Worm (Caenorhabditis elegans) whole organism, L4 larva: ENCODE results near the gene lgc-35.
A peak's percentile ranks its signal among the peaks of the same experiment; 100 is the strongest.

ENCODE experiments used
- D1046.2 ChIP-seq: fragments of 200-800 bp; sonication (Bioruptor generic); IDR thresholded peaks from 2 replicates; pipeline ENCODE4 v1.3.6; 2022; ENCODE audit warnings: missing genetic modification characterization, missing compliant biosample characterization
- F37D6.2 ChIP-seq: sonication (generic microtip); optimal IDR thresholded peaks from 2 replicates; lab custom pipeline; 2016; ENCODE audit warnings: mild to moderate bottlenecking, missing genetic modification characterization, missing compliant biosample characterization
- F44E2.7 ChIP-seq: fragments of 200-800 bp; sonication (Bioruptor generic); IDR thresholded peaks from 2 replicates; pipeline ENCODE4 v2.1.2; 2022; ENCODE audit warnings: missing genetic modification characterization, missing compliant biosample characterization
- F49E8.2 ChIP-seq: sonication (generic microtip); optimal IDR thresholded peaks from 2 replicates; lab custom pipeline; 2016; ENCODE audit warnings: missing compliant biosample characterization, mild to moderate bottlenecking, missing genetic modification characterization, borderline replicate concordance
- Y48G9A.11 ChIP-seq: fragments of 200-800 bp; sonication (Bioruptor generic); IDR thresholded peaks from 2 replicates; pipeline ENCODE4 v1.3.6; 2022; ENCODE audit warnings: missing genetic modification reagents, missing genetic modification characterization, missing compliant biosample characterization
- Y5F2A.4 ChIP-seq: fragments of 200-800 bp; sonication (Bioruptor generic); optimal IDR thresholded peaks from 2 replicates; lab custom pipeline; 2018; ENCODE audit warnings: mild to moderate bottlenecking, missing genetic modification characterization, missing compliant biosample characterization
- Y75B8A.6 ChIP-seq: fragments of 200-800 bp; sonication (Bioruptor generic); IDR thresholded peaks from 2 replicates; pipeline ENCODE4 v1.3.6; 2022; ENCODE audit warnings: missing genetic modification reagents, missing genetic modification characterization, missing compliant biosample characterization
- aha-1 ChIP-seq: fragments of 150-350 bp; peaks from one replicate; lab custom pipeline; 2014; ENCODE audit warnings: missing biosample characterization, missing genetic modification characterization
- ama-1 ChIP-seq: fragments of 150-350 bp; optimal IDR thresholded peaks from 2 replicates; lab custom pipeline; 2014; ENCODE audit warnings: inconsistent platforms, mixed read lengths
- attf-4 ChIP-seq: sonication (generic microtip); optimal IDR thresholded peaks from 3 replicates; lab custom pipeline; 2017; ENCODE audit warnings: missing biosample characterization, missing genetic modification characterization
- ces-1 ChIP-seq: fragments of 150-350 bp; sonication (generic microtip); optimal IDR thresholded peaks from 4 replicates; lab custom pipeline; 2014; ENCODE audit warnings: missing biosample characterization, missing genetic modification reagents, missing genetic modification characterization
- ctbp-1 ChIP-seq: fragments of 200-800 bp; sonication (Bioruptor generic); IDR thresholded peaks from 2 replicates; pipeline ENCODE4 v1.3.6; 2022; ENCODE audit warnings: missing genetic modification reagents, missing genetic modification characterization, missing compliant biosample characterization
- daf-16 ChIP-seq, 3 experiments: sonication (generic microtip); optimal IDR thresholded peaks; 2 replicates each; lab custom pipeline; 2016 to 2017; ENCODE audit warnings: missing genetic modification characterization in 3 of 3, missing genetic modification reagents in 3 of 3, mild to moderate bottlenecking in 2 of 3, missing compliant biosample characterization in 2 of 3, missing biosample characterization in 1 of 3, moderate library complexity in 1 of 3
- daf-8 ChIP-seq: fragments of 200-800 bp; sonication (Bioruptor generic); IDR thresholded peaks from 2 replicates; pipeline ENCODE4 v1.3.6; 2022; ENCODE audit warnings: missing genetic modification characterization, missing compliant biosample characterization
- dmd-6 ChIP-seq: fragments of 200-800 bp; sonication (Bioruptor generic); IDR thresholded peaks from 2 replicates; pipeline ENCODE4 v1.3.6; 2022; ENCODE audit warnings: missing genetic modification reagents, missing genetic modification characterization, missing compliant biosample characterization
- dpl-1 ChIP-seq: fragments of 150-350 bp; optimal IDR thresholded peaks from 2 replicates; lab custom pipeline; 2014; ENCODE audit warnings: missing biosample characterization, missing genetic modification reagents, missing genetic modification characterization
- duxl-1 ChIP-seq: sonication (generic microtip); optimal IDR thresholded peaks from 2 replicates; lab custom pipeline; 2016; ENCODE audit warnings: mild to moderate bottlenecking, missing genetic modification characterization, moderate library complexity, missing compliant biosample characterization; ENCODE audit not compliant: poor library complexity
- dve-1 ChIP-seq: sonication (generic microtip); optimal IDR thresholded peaks from 2 replicates; lab custom pipeline; 2017; ENCODE audit warnings: antibody characterized with exemption, mild to moderate bottlenecking, missing genetic modification characterization, missing compliant biosample characterization; ENCODE audit not compliant: insufficient read depth
- egl-27 ChIP-seq: sonication (generic microtip); optimal IDR thresholded peaks from 3 replicates; lab custom pipeline; 2017; ENCODE audit warnings: missing biosample characterization, missing genetic modification reagents, missing genetic modification characterization
- fkh-10 ChIP-seq: fragments of 150-350 bp; optimal IDR thresholded peaks from 2 replicates; lab custom pipeline; 2014; ENCODE audit warnings: missing biosample characterization, missing genetic modification reagents, missing genetic modification characterization
- fos-1 ChIP-seq: fragments of 150-350 bp; optimal IDR thresholded peaks from 2 replicates; lab custom pipeline; 2014; ENCODE audit warnings: missing biosample characterization, missing genetic modification characterization
- gei-8 ChIP-seq: fragments of 200-800 bp; sonication (Bioruptor generic); optimal IDR thresholded peaks from 2 replicates; lab custom pipeline; 2018; ENCODE audit warnings: mild to moderate bottlenecking, missing genetic modification characterization, missing compliant biosample characterization
- hif-1 ChIP-seq, 2 experiments: sonication (generic microtip); optimal IDR thresholded peaks; 2 replicates each; lab custom pipeline; 2016 to 2017; ENCODE audit warnings: missing compliant biosample characterization in 2 of 2, missing genetic modification characterization in 2 of 2, missing genetic modification reagents in 2 of 2, missing genotype in 2 of 2, mild to moderate bottlenecking in 1 of 2
- hlh-11 ChIP-seq: fragments of 200-800 bp; sonication (Bioruptor generic); optimal IDR thresholded peaks from 2 replicates; lab custom pipeline; 2018; ENCODE audit warnings: mild to moderate bottlenecking, missing genetic modification characterization, missing compliant biosample characterization
- hmg-1.1 ChIP-seq: fragments of 200-800 bp; sonication (Bioruptor generic); IDR thresholded peaks from 2 replicates; pipeline ENCODE4 v1.3.6; 2022; ENCODE audit warnings: missing genetic modification reagents, missing genetic modification characterization, missing compliant biosample characterization
- jun-1 ChIP-seq: fragments of 150-350 bp; optimal IDR thresholded peaks from 2 replicates; lab custom pipeline; 2014; ENCODE audit warnings: missing biosample characterization, missing genetic modification reagents, missing genetic modification characterization
- lin-38 ChIP-seq: fragments of 200-800 bp; sonication (Bioruptor generic); IDR thresholded peaks from 2 replicates; pipeline ENCODE4 v1.3.6; 2022; ENCODE audit warnings: missing genetic modification reagents, missing genetic modification characterization, missing compliant biosample characterization
- lsy-2 ChIP-seq, 2 experiments: fragments of 150-350 bp in 1 of 2; sonication (generic microtip) in 1 of 2; optimal IDR thresholded peaks; 2 replicates each; lab custom pipeline; 2014 to 2017; ENCODE audit warnings: missing biosample characterization in 2 of 2, missing genetic modification characterization in 2 of 2
- madf-9 ChIP-seq: fragments of 200-800 bp; sonication (Bioruptor generic); conservative IDR thresholded peaks from 2 replicates; pipeline ENCODE4 v1.3.6; 2022; ENCODE audit warnings: missing genetic modification reagents, missing genetic modification characterization, missing compliant biosample characterization
- mdl-1 ChIP-seq, 2 experiments: fragments of 150-350 bp in 1 of 2; sonication (generic microtip) in 1 of 2; optimal IDR thresholded peaks; 2 replicates each; lab custom pipeline; 2014 to 2017; ENCODE audit warnings: missing biosample characterization in 2 of 2, missing genetic modification characterization in 2 of 2
- mep-1 ChIP-seq: fragments of 150-350 bp; sonication (generic microtip); optimal IDR thresholded peaks from 3 replicates; lab custom pipeline; 2014; ENCODE audit warnings: missing biosample characterization, missing genetic modification characterization
- mes-2 ChIP-seq: sonication (generic microtip); optimal IDR thresholded peaks from 2 replicates; lab custom pipeline; 2016; ENCODE audit warnings: missing genotype, mild to moderate bottlenecking, missing genetic modification characterization, missing compliant biosample characterization; ENCODE audit not compliant: poor library complexity, severe bottlenecking
- nhr-28 ChIP-seq: fragments of 150-350 bp; optimal IDR thresholded peaks from 2 replicates; lab custom pipeline; 2014; ENCODE audit warnings: missing biosample characterization, missing genetic modification characterization
- nhr-42 ChIP-seq: fragments of 200-800 bp; sonication (Bioruptor generic); IDR thresholded peaks from 2 replicates; pipeline ENCODE4 v1.3.6; 2022; ENCODE audit warnings: missing genetic modification characterization, missing compliant biosample characterization
- nhr-48 ChIP-seq: sonication (generic microtip); optimal IDR thresholded peaks from 2 replicates; lab custom pipeline; 2016; ENCODE audit warnings: mild to moderate bottlenecking, missing genetic modification characterization, missing compliant biosample characterization
- pha-4 ChIP-seq, 2 experiments: fragments of 150-350 bp in 1 of 2; fragments of 200-800 bp in 1 of 2; sonication (Bioruptor generic) in 1 of 2; IDR thresholded peaks in 1 of 2; optimal IDR thresholded peaks in 1 of 2; 2 replicates each; pipeline versions ENCODE4 v1.3.6 to Lab custom; 2014 to 2022; ENCODE audit warnings: missing genetic modification characterization in 2 of 2, missing genetic modification reagents in 2 of 2, missing biosample characterization in 1 of 2, missing compliant biosample characterization in 1 of 2
- php-3 ChIP-seq: fragments of 200-800 bp; sonication (Bioruptor generic); IDR thresholded peaks from 2 replicates; pipeline ENCODE4 v1.3.6; 2022; ENCODE audit warnings: missing genetic modification reagents, missing genetic modification characterization, missing compliant biosample characterization
- pqm-1 ChIP-seq: sonication (generic microtip); optimal IDR thresholded peaks from 2 replicates; lab custom pipeline; 2017; ENCODE audit warnings: missing biosample characterization, missing genetic modification characterization
- rbr-2 ChIP-seq: sonication (generic microtip); optimal IDR thresholded peaks from 2 replicates; lab custom pipeline; 2016; ENCODE audit warnings: missing genotype, missing genetic modification characterization, missing compliant biosample characterization
- skn-1 ChIP-seq: fragments of 150-350 bp; optimal IDR thresholded peaks from 2 replicates; lab custom pipeline; 2014; ENCODE audit warnings: missing biosample characterization, missing genetic modification characterization
- tra-1 ChIP-seq: fragments of 200-800 bp; sonication (Bioruptor generic); IDR thresholded peaks from 2 replicates; pipeline ENCODE4 v1.3.6; 2022; ENCODE audit warnings: missing genetic modification reagents, missing genetic modification characterization, missing compliant biosample characterization
- vab-7 ChIP-seq: fragments of 200-800 bp; sonication (Bioruptor generic); IDR thresholded peaks from 2 replicates; pipeline ENCODE4 v1.3.6; 2022; ENCODE audit warnings: missing genetic modification reagents, missing genetic modification characterization, missing compliant biosample characterization
- zfp-3 ChIP-seq: fragments of 200-800 bp; sonication (Bioruptor generic); conservative IDR thresholded peaks from 2 replicates; pipeline ENCODE4 v1.3.6; 2022; ENCODE audit warnings: missing genetic modification reagents, missing genetic modification characterization, missing compliant biosample characterization
- ztf-7 ChIP-seq: fragments of 150-350 bp; optimal IDR thresholded peaks from 2 replicates; lab custom pipeline; 2014; ENCODE audit warnings: missing biosample characterization, missing genetic modification characterization

The lgc-35 gene

ce11 chrII:12880406-12880805, 40.4 kb upstream of the lgc-35 start, which contains the start of gene F35C5.1 (continued):
- TF ChIP-seq nhr-42 (no peak), madf-9 (no peak), Y48G9A.11 (peak; percentile 63), dpl-1 (GFP tag; lab: Kevin White, UChicago) (no peak), ces-1 (GFP tag; lab: Kevin White, UChicago) (no peak), pqm-1 (no peak)

- TF ChIP-seq pqm-1 (peak; percentile 78), tra-1 (GFP tag; lab: Robert Waterston, UW) (0 out of 2 replicates have a peak, but pooled peaks have one; percentile 48), aha-1 (tag; lab: Kevin White, UChicago) (peak; percentile 18), php-3 (GFP tag; lab: Robert Waterston, UW) (peak; percentile 67), hlh-11 (tag; lab: Kevin White, UChicago) (peak; percentile 73), lin-38 (GFP tag; lab: Robert Waterston, UW) (0 out of 2 replicates have a peak, but pooled peaks have one; percentile 7), Y75B8A.6 (GFP tag; lab: Robert Waterston, UW) (no peak), pha-4 (GFP tag; IDR thresholded peaks at IDR 0.05; lab: Robert Waterston, UW) (no peak), pha-4 (tag; optimal IDR thresholded peaks at IDR 0.05; lab: Kevin White, UChicago) (no peak), ces-1 (GFP tag; lab: Kevin White, UChicago) (no peak), dmd-6 (GFP tag; lab: Robert Waterston, UW) (peak; percentile 78), hif-1 (tag; optimal IDR thresholded peaks at IDR 0.05; lab: Kevin White, UChicago) (peak in 1 of 2 experiments; percentile 13), daf-16 (GFP tag; optimal IDR thresholded peaks at IDR 0.05; lab: Kevin White, UChicago) (no peak), daf-16 (tag; optimal IDR thresholded peaks at IDR 0.05; lab: Kevin White, UChicago) (peak; percentile 85), nhr-28 (tag; lab: Kevin White, UChicago) (peak; percentile 39), dve-1 (peak; percentile 46), rbr-2 (tag; lab: Kevin White, UChicago) (no peak)
Observed at ce11 chrII:12879758-12880157, 39.8 kb upstream of the lgc-35 start.

ce11 chrII:12878697-12879096, 38.7 kb upstream of the lgc-35 start:
- TF ChIP-seq lsy-2 (tag; optimal IDR thresholded peaks at IDR 0.05; lab: Kevin White, UChicago): peak in 1 of 2 experiments; percentile 61
- TF ChIP-seq daf-16 (GFP tag; optimal IDR thresholded peaks at IDR 0.05; lab: Kevin White, UChicago): peak; percentile 72 to 85
- TF ChIP-seq daf-16 (tag; optimal IDR thresholded peaks at IDR 0.05; lab: Kevin White, UChicago): peak; percentile 99
- no peak for TF ChIP-seq daf-8
- no peak for TF ChIP-seq F49E8.2
- peak; percentile 14 for TF ChIP-seq ama-1 (lab: Kevin White, UChicago)
- TF ChIP-seq ztf-7 (tag; lab: Kevin White, UChicago): no peak
- peak; percentile 63 to 99 for TF ChIP-seq hif-1 (tag; optimal IDR thresholded peaks at IDR 0.05; lab: Kevin White, UChicago)
- TF ChIP-seq D1046.2 (GFP tag; lab: Robert Waterston, UW): no peak
- TF ChIP-seq fkh-10 (GFP tag; lab: Kevin White, UChicago): no peak
- peak; percentile 62 for TF ChIP-seq nhr-48 (tag; lab: Kevin White, UChicago)
- TF ChIP-seq F37D6.2 (tag; lab: Kevin White, UChicago): no peak
- TF ChIP-seq mes-2 (tag; lab: Kevin White, UChicago): peak; percentile 43
- peak; percentile 92 for TF ChIP-seq dve-1
- TF ChIP-seq zfp-3 (GFP tag; lab: Robert Waterston, UW): 0 out of 2 replicates have a peak, but pooled peaks have one; percentile 37
- TF ChIP-seq duxl-1: no peak
- peak; percentile 41 for TF ChIP-seq gei-8
- no peak for TF ChIP-seq F44E2.7 (GFP tag; lab: Robert Waterston, UW)
- TF ChIP-seq Y5F2A.4 (GFP tag; lab: Kevin White, UChicago): no peak
- peak; percentile 68 for TF ChIP-seq mep-1 (tag; lab: Kevin White, UChicago)
- peak; percentile 45; the same call in 1 of the 2 replicates for TF ChIP-seq hmg-1.1 (GFP tag; lab: Robert Waterston, UW)
- peak; percentile 45; the same call in 1 of the 2 replicates for TF ChIP-seq pha-4 (GFP tag; IDR thresholded peaks at IDR 0.05; lab: Robert Waterston, UW)
- no peak for TF ChIP-seq pha-4 (tag; optimal IDR thresholded peaks at IDR 0.05; lab: Kevin White, UChicago)
- TF ChIP-seq mdl-1 (tag; optimal IDR thresholded peaks at IDR 0.05; lab: Kevin White, UChicago): peak; percentile 43 to 90
- TF ChIP-seq jun-1 (tag; lab: Kevin White, UChicago): no peak
- TF ChIP-seq skn-1 (tag; lab: Kevin White, UChicago): no peak
- peak; percentile 88 for TF ChIP-seq nhr-28 (tag; lab: Kevin White, UChicago)
- no peak for TF ChIP-seq vab-7
- TF ChIP-seq attf-4: no peak
- peak; percentile 93 for TF ChIP-seq dmd-6 (GFP tag; lab: Robert Waterston, UW)
- no peak for TF ChIP-seq rbr-2 (tag; lab: Kevin White, UChicago)
- TF ChIP-seq fos-1 (tag; lab: Kevin White, UChicago): no peak
- no peak for TF ChIP-seq ces-1 (GFP tag; lab: Kevin White, UChicago)
- TF ChIP-seq aha-1 (tag; lab: Kevin White, UChicago): peak; percentile 98
- no peak for TF ChIP-seq egl-27 (tag; lab: Kevin White, UChicago)
- TF ChIP-seq ctbp-1: no peak
